Worm (Caenorhabditis elegans): ENCODE measurements around the gene K08B4.7.

K08B4.7 gene

ce11 chrIV:6127252-6127930 lies 35.2 kb upstream of the K08B4.7 start, which contains the start of gene M03D4.4:
Gene M03D4.4, minus strand, starts transcription at chrIV:6127302.
- TF ChIP-seq lsy-2 (tag; optimal IDR thresholded peaks at IDR 0.05) (peak in 1 of 2 experiments; percentile 55), pag-3 (tag; optimal IDR thresholded peaks at IDR 0.05; ENCODE audit: borderline replicate concordance, insufficient read depth) (no peak), lin-35 (GFP tag; optimal IDR thresholded peaks at IDR 0.05) (no peak), efl-1 (optimal IDR thresholded peaks at IDR 0.05) (no peak), efl-1 (GFP tag; optimal IDR thresholded peaks at IDR 0.05 in 1 of 2) (no peak), nhr-77 (tag; optimal IDR thresholded peaks at IDR 0.05) (peak; percentile 66), hpl-2 (GFP tag; optimal IDR thresholded peaks at IDR 0.05) (no peak), lin-13 (GFP tag; optimal IDR thresholded peaks at IDR 0.05) (no peak), unc-30 (tag; optimal IDR thresholded peaks at IDR 0.05) (no peak), nhr-20 (tag; optimal IDR thresholded peaks at IDR 0.05) (no peak), unc-86 (tag; optimal IDR thresholded peaks at IDR 0.05) (no peak), dsc-1 (tag; optimal IDR thresholded peaks at IDR 0.05) (peak; percentile 21), aha-1 (tag; optimal IDR thresholded peaks at IDR 0.05) (no peak), nhr-12 (tag; optimal IDR thresholded peaks at IDR 0.05) (no peak), pax-3 (tag; optimal IDR thresholded peaks at IDR 0.05) (no peak), tbx-2 (tag; optimal IDR thresholded peaks at IDR 0.05) (peak; percentile 8), lir-3 (tag; optimal IDR thresholded peaks at IDR 0.05; ENCODE audit: poor library complexity) (no peak), mep-1 (tag; optimal IDR thresholded peaks at IDR 0.05) (no peak), Y116A8C.19 (tag; optimal IDR thresholded peaks at IDR 0.05; ENCODE audit: borderline replicate concordance) (no peak)

- TF ChIP-seq sptf-1 (tag; optimal IDR thresholded peaks at IDR 0.05) (no peak), nhr-237 (tag; optimal IDR thresholded peaks at IDR 0.05) (no peak), alr-1 (tag; optimal IDR thresholded peaks at IDR 0.05; ENCODE audit: borderline replicate concordance) (no peak), ztf-4 (tag; optimal IDR thresholded peaks at IDR 0.05) (no peak), pax-3 (tag; optimal IDR thresholded peaks at IDR 0.05) (no peak), lin-35 (GFP tag; optimal IDR thresholded peaks at IDR 0.05) (peak; percentile 49 to 82), nhr-85 (tag) (peak; percentile 77), tbx-2 (tag; optimal IDR thresholded peaks at IDR 0.05) (peak; percentile 14), aha-1 (tag; optimal IDR thresholded peaks at IDR 0.05) (no peak), ceh-82 (tag; optimal IDR thresholded peaks at IDR 0.05) (no peak), nhr-84 (tag; optimal IDR thresholded peaks at IDR 0.05) (no peak), Y116A8C.19 (tag; optimal IDR thresholded peaks at IDR 0.05; ENCODE audit: borderline replicate concordance) (no peak), lin-39 (tag; optimal IDR thresholded peaks at IDR 0.05) (no peak), blmp-1 (tag; optimal IDR thresholded peaks at IDR 0.05) (peak; percentile 10), nhr-12 (tag; optimal IDR thresholded peaks at IDR 0.05) (no peak), skn-1 (tag; optimal IDR thresholded peaks at IDR 0.05) (no peak), F16B12.6 (tag; optimal IDR thresholded peaks at IDR 0.05) (no peak), lsy-2 (tag; optimal IDR thresholded peaks at IDR 0.05) (no peak), isw-1 (GFP tag; IDR thresholded peaks at IDR 0.05) (no peak), dsc-1 (tag; optimal IDR thresholded peaks at IDR 0.05) (no peak), snpc-4 (tag; optimal IDR thresholded peaks at IDR 0.05) (peak; percentile 96), jun-1 (tag; optimal IDR thresholded peaks at IDR 0.05) (no peak), mab-9 (GFP tag; IDR thresholded peaks at IDR 0.05) (no peak), nhr-90 (tag; optimal IDR thresholded peaks at IDR 0.05; ENCODE audit: poor library complexity) (no peak), mef-2 (tag; optimal IDR thresholded peaks at IDR 0.05) (no peak), ceh-63 (GFP tag; optimal IDR thresholded peaks at IDR 0.05) (no peak), zip-4 (GFP tag; optimal IDR thresholded peaks at IDR 0.05) (no peak), ama-1 (optimal IDR thresholded peaks at IDR 0.05) (no peak), nhr-71 (tag; optimal IDR thresholded peaks at IDR 0.05) (peak; percentile 39), ceh-90 (tag; optimal IDR thresholded peaks at IDR 0.05) (no peak), vab-15 (tag; optimal IDR thresholded peaks at IDR 0.05) (no peak), aly-2 (tag; optimal IDR thresholded peaks at IDR 0.05) (no peak), snu-23 (GFP tag; optimal IDR thresholded peaks at IDR 0.05) (peak; percentile 51), efl-1 (optimal IDR thresholded peaks at IDR 0.05) (peak; percentile 78 to 86), efl-1 (GFP tag; optimal IDR thresholded peaks at IDR 0.05 in 1 of 2) (peak; percentile 70 to 96), rnt-1 (tag; optimal IDR thresholded peaks at IDR 0.05) (peak; percentile 33), lin-13 (GFP tag; optimal IDR thresholded peaks at IDR 0.05) (peak; percentile 82), hpl-2 (GFP tag; optimal IDR thresholded peaks at IDR 0.05) (peak; percentile 3), C04F5.9 (tag; optimal IDR thresholded peaks at IDR 0.05) (no peak), nhr-20 (tag; optimal IDR thresholded peaks at IDR 0.05) (peak; percentile 27), dpl-1 (GFP tag; optimal IDR thresholded peaks at IDR 0.05) (peak; percentile 53 to 61 (median 60)), unc-86 (tag; optimal IDR thresholded peaks at IDR 0.05) (no peak), lin-15B (tag; optimal IDR thresholded peaks at IDR 0.05) (no peak), mep-1 (tag; optimal IDR thresholded peaks at IDR 0.05) (no peak)
Observed at ce11 chrIV:6117741-6118265, 25.6 kb upstream of the K08B4.7 start, which contains the start of gene zen-4. Gene zen-4, plus strand, starts transcription at chrIV:6118215.
